Fruit fly (Drosophila melanogaster): ENCODE measurements around the gene obst-F.
A peak's percentile ranks its signal among the peaks of the same experiment; 100 is the strongest.

DNA sequence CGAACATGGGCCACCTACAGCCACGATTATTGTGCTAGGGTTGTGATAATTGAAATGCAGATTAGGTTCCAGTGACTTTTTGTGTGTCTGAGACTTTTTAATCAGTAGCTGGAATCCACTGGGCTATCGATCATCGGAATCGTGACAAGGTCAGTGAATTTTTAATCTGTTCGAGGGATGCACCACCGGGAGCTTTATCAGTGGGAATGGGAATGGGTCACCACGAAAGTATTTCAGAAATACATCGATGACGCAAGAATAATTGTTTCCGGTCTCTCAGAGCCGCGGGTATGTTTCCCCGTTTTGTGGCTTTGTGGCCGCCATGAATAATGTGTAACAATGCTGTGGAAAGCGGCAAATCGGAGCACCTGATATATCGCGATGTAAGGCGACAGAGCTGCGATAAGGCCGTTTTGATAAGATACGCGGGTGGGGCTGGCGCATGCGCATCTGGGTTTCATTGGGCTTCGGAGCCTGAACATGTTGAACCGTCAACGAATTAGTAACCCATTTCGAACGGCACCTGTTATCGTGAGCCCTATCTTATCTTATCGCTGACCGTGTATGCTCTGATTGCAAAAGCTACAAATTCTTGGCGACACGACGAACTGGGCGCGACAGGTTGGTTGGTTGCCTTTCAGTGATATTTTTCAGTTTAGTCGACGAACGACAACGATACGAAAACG is 13.4 kb downstream of the obst-F start, which contains the start of gene Ssk:
- TF ChIP-seq CrebA (GFP tag; optimal IDR thresholded peaks at IDR 0.05; ENCODE audit: borderline replicate concordance): peak; percentile 80
- TF ChIP-seq ey (GFP tag; optimal IDR thresholded peaks at IDR 0.05): no peak
- TF ChIP-seq dmrt93B (GFP tag; optimal IDR thresholded peaks at IDR 0.05): no peak
- TF ChIP-seq Sp1 (GFP tag; optimal IDR thresholded peaks at IDR 0.05): peak; percentile 7
- no peak for TF ChIP-seq br (GFP tag; optimal IDR thresholded peaks at IDR 0.05)
- TF ChIP-seq lola (GFP tag; optimal IDR thresholded peaks at IDR 0.05): no peak
- TF ChIP-seq h (GFP tag; optimal IDR thresholded peaks at IDR 0.05): peak; percentile 20
- TF ChIP-seq Myc (optimal IDR thresholded peaks at IDR 0.05): no peak
- TF ChIP-seq sv (GFP tag; optimal IDR thresholded peaks at IDR 0.05): no peak
- TF ChIP-seq Hr78 (GFP tag; optimal IDR thresholded peaks at IDR 0.05): no peak
- TF ChIP-seq CG32264 (GFP tag; optimal IDR thresholded peaks at IDR 0.05): no peak
- no peak for TF ChIP-seq Mio (GFP tag; optimal IDR thresholded peaks at IDR 0.05)
- TF ChIP-seq woc (GFP tag; optimal IDR thresholded peaks at IDR 0.05): no peak
